Worm (Caenorhabditis elegans): ENCODE measurements around the gene cnt-2.

Gene cnt-2

ce11 chrIII:10634576-10634975 lies 20.2 kb upstream of the cnt-2 start:
- TF ChIP-seq unc-120 (tag; optimal IDR thresholded peaks at IDR 0.05; ENCODE audit: poor library complexity, severe bottlenecking) (no peak), lin-32 (GFP tag; optimal IDR thresholded peaks at IDR 0.05) (no peak), mep-1 (tag; optimal IDR thresholded peaks at IDR 0.05) (no peak), drap-1 (GFP tag; optimal IDR thresholded peaks at IDR 0.05) (no peak), unc-62 (GFP tag; optimal IDR thresholded peaks at IDR 0.05) (no peak), ceh-39 (tag; optimal IDR thresholded peaks at IDR 0.05) (no peak), cnd-1 (tag; optimal IDR thresholded peaks at IDR 0.05) (no peak), elt-1 (tag; optimal IDR thresholded peaks at IDR 0.05; ENCODE audit: borderline replicate concordance, insufficient read depth) (no peak), lin-13 (tag; optimal IDR thresholded peaks at IDR 0.05) (no peak), ceh-83 (GFP tag; optimal IDR thresholded peaks at IDR 0.05) (no peak), sem-2 (GFP tag; optimal IDR thresholded peaks at IDR 0.05) (no peak), lsy-2 (tag; optimal IDR thresholded peaks at IDR 0.05) (no peak), blmp-1 (tag; optimal IDR thresholded peaks at IDR 0.05) (no peak), zip-8 (tag; optimal IDR thresholded peaks at IDR 0.05) (no peak), mab-5 (tag; optimal IDR thresholded peaks at IDR 0.05) (no peak)

- TF ChIP-seq ces-1 (GFP tag; optimal IDR thresholded peaks at IDR 0.05) (no peak), tbx-8 (GFP tag; optimal IDR thresholded peaks at IDR 0.05) (no peak), unc-39 (tag; optimal IDR thresholded peaks at IDR 0.05) (no peak), nhr-2 (tag; optimal IDR thresholded peaks at IDR 0.05) (no peak), lin-32 (GFP tag; optimal IDR thresholded peaks at IDR 0.05) (no peak), ztf-11 (tag; optimal IDR thresholded peaks at IDR 0.05) (no peak), ceh-83 (GFP tag; optimal IDR thresholded peaks at IDR 0.05) (no peak), flh-1 (GFP tag; optimal IDR thresholded peaks at IDR 0.05) (no peak), ceh-43 (GFP tag; optimal IDR thresholded peaks at IDR 0.05) (no peak), nhr-237 (tag; optimal IDR thresholded peaks at IDR 0.05) (no peak), nhr-76 (tag; optimal IDR thresholded peaks at IDR 0.05) (no peak), sem-2 (GFP tag; optimal IDR thresholded peaks at IDR 0.05) (no peak), unc-120 (tag; optimal IDR thresholded peaks at IDR 0.05; ENCODE audit: poor library complexity, severe bottlenecking) (no peak), cnd-1 (tag; optimal IDR thresholded peaks at IDR 0.05) (no peak), drap-1 (GFP tag; optimal IDR thresholded peaks at IDR 0.05) (no peak), snpc-4 (tag; optimal IDR thresholded peaks at IDR 0.05) (no peak)
These were observed 18.3 kb upstream of the cnt-2 start for ce11 chrIII:10636493-10637031.

- TF ChIP-seq lsy-2 (tag; optimal IDR thresholded peaks at IDR 0.05) (no peak), hlh-1 (tag; optimal IDR thresholded peaks at IDR 0.05) (no peak), unc-62 (GFP tag; optimal IDR thresholded peaks at IDR 0.05) (no peak), ham-2 (GFP tag; optimal IDR thresholded peaks at IDR 0.05) (no peak), nhr-12 (tag; optimal IDR thresholded peaks at IDR 0.05) (no peak), mep-1 (tag; optimal IDR thresholded peaks at IDR 0.05) (no peak), unc-120 (tag; optimal IDR thresholded peaks at IDR 0.05; ENCODE audit: poor library complexity, severe bottlenecking) (no peak), drap-1 (GFP tag; optimal IDR thresholded peaks at IDR 0.05) (no peak)
These were observed 16.9 kb upstream of the cnt-2 start for ce11 chrIII:10637933-10638332.

- TF ChIP-seq elt-3 (tag; optimal IDR thresholded peaks at IDR 0.05), result no peak
- TF ChIP-seq unc-120 (tag; optimal IDR thresholded peaks at IDR 0.05; ENCODE audit: poor library complexity, severe bottlenecking), result no peak
- no peak for TF ChIP-seq flh-1 (GFP tag; optimal IDR thresholded peaks at IDR 0.05)
- TF ChIP-seq bed-3 (GFP tag; optimal IDR thresholded peaks at IDR 0.05), result no peak
- TF ChIP-seq mep-1 (tag; optimal IDR thresholded peaks at IDR 0.05), result no peak
- TF ChIP-seq M03D4.4 (tag; optimal IDR thresholded peaks at IDR 0.05), result no peak
- TF ChIP-seq ham-2 (GFP tag; optimal IDR thresholded peaks at IDR 0.05), result no peak
- no peak for TF ChIP-seq snpc-4 (tag; optimal IDR thresholded peaks at IDR 0.05)
- no peak for TF ChIP-seq drap-1 (GFP tag; optimal IDR thresholded peaks at IDR 0.05)
- no peak for TF ChIP-seq ces-1 (GFP tag; optimal IDR thresholded peaks at IDR 0.05)
- TF ChIP-seq zip-8 (tag; optimal IDR thresholded peaks at IDR 0.05), result no peak
- no peak for TF ChIP-seq mab-5 (tag; optimal IDR thresholded peaks at IDR 0.05)
- no peak for TF ChIP-seq lin-32 (GFP tag; optimal IDR thresholded peaks at IDR 0.05)
- no peak for TF ChIP-seq nhr-76 (tag; optimal IDR thresholded peaks at IDR 0.05)
- no peak for TF ChIP-seq nhr-237 (tag; optimal IDR thresholded peaks at IDR 0.05)
- no peak for TF ChIP-seq nhr-2 (tag; optimal IDR thresholded peaks at IDR 0.05)
These were observed 16.3 kb upstream of the cnt-2 start, which contains the start of gene Y39A1A.27 for ce11 chrIII:10638339-10639021. Y39A1A.27 (plus strand) TSS chrIII:10638971.

All from whole organism, mixed stage, embryonic.